Worm (Caenorhabditis elegans): ENCODE data around the gene str-114.

Gene str-114

DNA sequence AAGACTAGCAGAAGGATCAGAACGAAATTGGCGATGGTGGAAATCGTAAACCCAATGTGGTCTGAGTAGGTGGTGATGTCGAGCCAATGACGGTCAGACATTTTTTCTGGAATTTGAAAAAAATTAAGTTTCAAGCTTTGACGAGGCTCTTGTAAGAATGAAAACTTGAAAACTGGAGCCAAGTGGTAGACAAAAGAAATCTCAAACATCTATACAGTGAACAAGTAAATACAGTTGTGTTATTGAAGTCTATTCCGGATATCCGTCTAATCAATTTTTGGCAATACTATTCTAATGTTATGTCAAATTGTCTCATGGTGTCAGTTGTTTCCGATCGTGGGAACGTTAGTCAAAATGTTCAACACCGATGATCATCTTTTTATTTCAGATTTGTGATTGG, 17.3 kb downstream of the str-114 start, which contains the start of gene str-113:
TSS of gene str-113 (minus strand) at position 101 of the 400 bp plus-strand sequence.
- TF ChIP-seq sup-37 (GFP tag; optimal IDR thresholded peaks at IDR 0.05) = no peak
- TF ChIP-seq fkh-8 (tag; optimal IDR thresholded peaks at IDR 0.05) = no peak
- TF ChIP-seq C34B4.2 (tag; optimal IDR thresholded peaks at IDR 0.05) = no peak
- no peak for TF ChIP-seq ets-5 (GFP tag; IDR thresholded peaks at IDR 0.05)
- TF ChIP-seq unc-30 (tag; optimal IDR thresholded peaks at IDR 0.05) = no peak
- TF ChIP-seq snu-23 (GFP tag; optimal IDR thresholded peaks at IDR 0.05) = no peak
- TF ChIP-seq isw-1 (GFP tag; IDR thresholded peaks at IDR 0.05) = no peak
- no peak for TF ChIP-seq tbx-2 (tag; optimal IDR thresholded peaks at IDR 0.05)
- no peak for TF ChIP-seq nhr-12 (tag; optimal IDR thresholded peaks at IDR 0.05)
- TF ChIP-seq unc-98 (GFP tag; IDR thresholded peaks at IDR 0.05) = no peak
- TF ChIP-seq nhr-77 (tag; optimal IDR thresholded peaks at IDR 0.05) = no peak
- TF ChIP-seq ztf-11 (tag; optimal IDR thresholded peaks at IDR 0.05) = no peak
- no peak for TF ChIP-seq hpl-2 (GFP tag; optimal IDR thresholded peaks at IDR 0.05)
- no peak for TF ChIP-seq lin-14 (GFP tag; optimal IDR thresholded peaks at IDR 0.05)
- TF ChIP-seq ceh-82 (tag; optimal IDR thresholded peaks at IDR 0.05) = no peak
- no peak for TF ChIP-seq pax-3 (tag; optimal IDR thresholded peaks at IDR 0.05)
- TF ChIP-seq irx-1 (tag; optimal IDR thresholded peaks at IDR 0.05) = no peak

DNA sequence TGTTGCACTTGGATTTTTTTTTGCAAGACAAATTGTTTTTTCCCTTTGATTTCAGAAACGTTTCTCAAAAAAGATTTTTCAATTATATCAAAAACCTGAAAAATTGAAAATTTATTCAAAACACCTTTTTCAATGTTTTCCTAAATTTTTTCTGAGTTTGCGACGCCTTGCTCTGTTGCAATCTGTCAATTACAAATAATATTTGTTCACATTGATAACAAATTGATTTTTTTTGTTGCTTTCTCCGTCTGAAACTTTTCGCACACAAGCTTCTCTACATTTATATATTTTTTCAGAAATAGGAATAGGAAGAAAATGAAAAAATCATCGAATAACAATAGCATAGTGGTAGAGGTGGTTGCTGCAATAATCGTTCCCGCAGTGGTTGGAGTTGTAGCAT, 18.9 kb downstream of the str-114 start, which contains the start of gene Y39H10B.2:
TSS of gene Y39H10B.2 (plus strand) at position 301 of the 400 bp plus-strand sequence.
- TF ChIP-seq unc-98 (GFP tag; IDR thresholded peaks at IDR 0.05) (no peak), snpc-4 (tag; optimal IDR thresholded peaks at IDR 0.05) (no peak), blmp-1 (tag; optimal IDR thresholded peaks at IDR 0.05) (no peak), dsc-1 (tag; optimal IDR thresholded peaks at IDR 0.05) (no peak), C04F5.9 (tag; optimal IDR thresholded peaks at IDR 0.05) (no peak), hlh-17 (GFP tag; optimal IDR thresholded peaks at IDR 0.05; ENCODE audit: borderline replicate concordance) (no peak)

DNA sequence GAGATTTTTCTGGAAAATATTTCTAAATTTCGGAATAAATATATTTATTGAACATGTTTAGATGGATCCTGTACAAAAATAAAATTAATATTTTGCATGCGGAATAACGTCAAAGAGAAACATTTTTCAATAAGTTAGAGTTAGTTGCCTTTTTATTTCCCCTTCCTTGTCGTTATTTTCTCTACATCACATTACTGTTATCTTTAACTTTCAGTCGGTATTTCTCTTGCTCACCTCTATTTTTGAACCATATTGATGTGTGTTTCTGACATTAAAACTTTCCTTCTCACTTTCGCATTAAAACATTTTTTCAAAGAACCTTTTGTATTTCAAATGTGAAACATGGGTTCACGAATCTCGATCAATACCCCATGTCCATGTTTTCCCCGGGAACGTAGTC, 20.9 kb downstream of the str-114 start, which contains the start of gene Y39H10B.3:
TSS of gene Y39H10B.3 (plus strand) at position 301 of the 400 bp plus-strand sequence.
- TF ChIP-seq hpl-2 (GFP tag; optimal IDR thresholded peaks at IDR 0.05) (no peak), zip-4 (GFP tag; optimal IDR thresholded peaks at IDR 0.05) (no peak), snu-23 (GFP tag; optimal IDR thresholded peaks at IDR 0.05) (no peak), tbx-2 (tag; optimal IDR thresholded peaks at IDR 0.05) (no peak), unc-30 (tag; optimal IDR thresholded peaks at IDR 0.05) (no peak), mep-1 (tag; optimal IDR thresholded peaks at IDR 0.05) (no peak), ets-5 (GFP tag; IDR thresholded peaks at IDR 0.05) (no peak), ztf-4 (tag; optimal IDR thresholded peaks at IDR 0.05) (no peak), zag-1 (tag; optimal IDR thresholded peaks at IDR 0.05) (no peak)

DNA sequence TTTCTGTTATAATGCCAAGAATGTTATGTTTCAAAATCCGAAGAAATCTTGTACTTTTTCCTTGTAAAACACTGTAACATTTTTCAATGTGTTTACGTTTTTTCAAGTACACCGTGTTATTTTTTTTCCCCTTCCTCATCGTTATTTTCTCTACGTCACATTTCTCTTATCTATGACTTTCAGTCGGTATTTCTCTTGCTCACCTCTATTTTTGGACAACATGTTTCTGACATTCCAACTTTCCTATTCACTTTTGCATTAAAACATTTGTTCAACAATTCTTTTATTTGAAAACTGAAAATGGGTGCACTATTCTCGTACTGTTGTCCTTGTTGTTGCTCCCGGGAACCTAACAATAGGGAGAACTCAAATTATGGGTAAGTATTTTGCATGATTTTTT, 23.5 kb downstream of the str-114 start, which contains the start of gene pals-33:
TSS of gene pals-33 (plus strand) at position 301 of the 400 bp plus-strand sequence.
- no peak for TF ChIP-seq zip-4 (GFP tag; optimal IDR thresholded peaks at IDR 0.05)
- TF ChIP-seq ztf-11 (tag; optimal IDR thresholded peaks at IDR 0.05) = no peak
- TF ChIP-seq nhr-12 (tag; optimal IDR thresholded peaks at IDR 0.05) = no peak
- no peak for TF ChIP-seq nhr-11 (tag; optimal IDR thresholded peaks at IDR 0.05)
- no peak for TF ChIP-seq ces-1 (GFP tag; optimal IDR thresholded peaks at IDR 0.05)
- TF ChIP-seq ztf-4 (tag; optimal IDR thresholded peaks at IDR 0.05) = no peak
- TF ChIP-seq xbp-1 (tag; optimal IDR thresholded peaks at IDR 0.05) = no peak
- TF ChIP-seq ceh-88 (GFP tag; IDR thresholded peaks at IDR 0.05) = no peak
- TF ChIP-seq sup-37 (GFP tag; optimal IDR thresholded peaks at IDR 0.05) = no peak
- TF ChIP-seq sox-4 (tag; optimal IDR thresholded peaks at IDR 0.05) = no peak
- no peak for TF ChIP-seq ceh-63 (GFP tag; optimal IDR thresholded peaks at IDR 0.05)
- TF ChIP-seq C34B4.2 (tag; optimal IDR thresholded peaks at IDR 0.05) = no peak
- no peak for TF ChIP-seq nhr-20 (tag; optimal IDR thresholded peaks at IDR 0.05)
- no peak for TF ChIP-seq mdl-1 (tag; optimal IDR thresholded peaks at IDR 0.05)
- no peak for TF ChIP-seq ceh-82 (tag; optimal IDR thresholded peaks at IDR 0.05)
- TF ChIP-seq efl-3 (GFP tag; optimal IDR thresholded peaks at IDR 0.05) = no peak
